Worm (Caenorhabditis elegans): ENCODE results near the gene C06B8.7.

C06B8.7 gene

ce11 chrV:15547727-15548126 is 49.2 kb downstream of the C06B8.7 start (continued):
- TF ChIP-seq nhr-237 (tag; optimal IDR thresholded peaks at IDR 0.05) (no peak), lin-38 (GFP tag; IDR thresholded peaks at IDR 0.05) (peak; percentile 66), D1046.2 (GFP tag; IDR thresholded peaks at IDR 0.05) (0 out of 2 replicates have a peak, but pooled peaks have one; percentile 42), attf-4 (tag; optimal IDR thresholded peaks at IDR 0.05) (no peak), tag-97 (GFP tag; IDR thresholded peaks at IDR 0.05) (no peak), egl-27 (tag; optimal IDR thresholded peaks at IDR 0.05) (no peak), Y48G9A.11 (GFP tag; IDR thresholded peaks at IDR 0.05) (peak; percentile 71), nhr-41 (GFP tag; IDR thresholded peaks at IDR 0.05) (0 out of 2 replicates have a peak, but pooled peaks have one; percentile 29), Y75B8A.6 (GFP tag; IDR thresholded peaks at IDR 0.05) (no peak), ceh-44 (GFP tag; IDR thresholded peaks at IDR 0.05) (peak; percentile 77; the same call in 1 of the 2 replicates), ZK337.2 (GFP tag; IDR thresholded peaks at IDR 0.05) (0 out of 2 replicates have a peak, but pooled peaks have one; percentile 29), zfp-3 (GFP tag; conservative IDR thresholded peaks at IDR 0.05) (no peak), zip-2 (tag; optimal IDR thresholded peaks at IDR 0.05) (no peak), mxl-2 (GFP tag; conservative IDR thresholded peaks at IDR 0.05) (no peak), snpc-1.2 (GFP tag; IDR thresholded peaks at IDR 0.05) (peak; percentile 79), aly-2 (tag; optimal IDR thresholded peaks at IDR 0.05) (no peak), dpl-1 (GFP tag; optimal IDR thresholded peaks at IDR 0.05) (no peak), F49E8.2 (tag; optimal IDR thresholded peaks at IDR 0.05; ENCODE audit: borderline replicate concordance) (no peak), nhr-6 (tag; optimal IDR thresholded peaks at IDR 0.05) (no peak)

ce11 chrV:15550408-15550807 is 51.9 kb downstream of the C06B8.7 start:
- TF ChIP-seq set-16 (GFP tag; IDR thresholded peaks at IDR 0.05) (0 out of 2 replicates have a peak, but pooled peaks have one; percentile 10), egl-43 (GFP tag; IDR thresholded peaks at IDR 0.05) (0 out of 2 replicates have a peak, but pooled peaks have one; percentile 14), mxl-3 (GFP tag; optimal IDR thresholded peaks at IDR 0.05) (no peak), nhr-10 (tag; optimal IDR thresholded peaks at IDR 0.05) (no peak)

ce11 chrV:15551642-15552041 is 53.1 kb downstream of the C06B8.7 start:
- TF ChIP-seq zip-11 (GFP tag; IDR thresholded peaks at IDR 0.05): peak; percentile 41; the same call in 1 of the 2 replicates
- peak; percentile 52 for TF ChIP-seq mes-2 (tag; optimal IDR thresholded peaks at IDR 0.05; ENCODE audit: poor library complexity, severe bottlenecking)
- peak; percentile 95 for TF ChIP-seq egl-43 (GFP tag; IDR thresholded peaks at IDR 0.05)
- peak; percentile 9 for TF ChIP-seq nhr-28 (tag; optimal IDR thresholded peaks at IDR 0.05)
- no peak for TF ChIP-seq saeg-2 (GFP tag; IDR thresholded peaks at IDR 0.05)
- TF ChIP-seq lim-7 (GFP tag; IDR thresholded peaks at IDR 0.05): peak; percentile 89
- peak; percentile 25 for TF ChIP-seq nhr-48 (tag; optimal IDR thresholded peaks at IDR 0.05)
- TF ChIP-seq ceh-32 (tag; optimal IDR thresholded peaks at IDR 0.05; ENCODE audit: poor library complexity): no peak
- TF ChIP-seq T20F7.1 (GFP tag; optimal IDR thresholded peaks at IDR 0.05): no peak
- no peak for TF ChIP-seq gei-8 (GFP tag; optimal IDR thresholded peaks at IDR 0.05)
- TF ChIP-seq lin-15B (tag; optimal IDR thresholded peaks at IDR 0.05): no peak
- TF ChIP-seq ctbp-1 (GFP tag; IDR thresholded peaks at IDR 0.05): 0 out of 2 replicates have a peak, but pooled peaks have one; percentile 26
- TF ChIP-seq mxl-3 (GFP tag; optimal IDR thresholded peaks at IDR 0.05): peak; percentile 50
- peak; percentile 66; the same call in 1 of the 2 replicates for TF ChIP-seq snpc-1.2 (GFP tag; IDR thresholded peaks at IDR 0.05)
- TF ChIP-seq ztf-11 (tag; optimal IDR thresholded peaks at IDR 0.05): no peak
- TF ChIP-seq ceh-44 (GFP tag; IDR thresholded peaks at IDR 0.05): 0 out of 2 replicates have a peak, but pooled peaks have one; percentile 29
- peak; percentile 76 for TF ChIP-seq mdt-29 (GFP tag; IDR thresholded peaks at IDR 0.05)
- TF ChIP-seq hlh-11 (tag; optimal IDR thresholded peaks at IDR 0.05): peak; percentile 43
- TF ChIP-seq daf-12 (tag; optimal IDR thresholded peaks at IDR 0.05): no peak
- TF ChIP-seq unc-39 (tag; optimal IDR thresholded peaks at IDR 0.05): no peak
- TF ChIP-seq hif-1 (tag; optimal IDR thresholded peaks at IDR 0.05): peak in 1 of 2 experiments; percentile 35
- TF ChIP-seq lsy-2 (tag; optimal IDR thresholded peaks at IDR 0.05): peak in 1 of 2 experiments; percentile 27
- peak; percentile 63; the same call in 1 of the 2 replicates for TF ChIP-seq Y105C5A.15 (GFP tag; IDR thresholded peaks at IDR 0.05)
- TF ChIP-seq madf-5 (GFP tag; IDR thresholded peaks at IDR 0.05): peak; percentile 51 to 73; a peak in 1 of 4 replicates
- TF ChIP-seq F37D6.2 (tag; optimal IDR thresholded peaks at IDR 0.05): no peak
- peak; percentile 47 for TF ChIP-seq lir-3 (tag; optimal IDR thresholded peaks at IDR 0.05)
- no peak for TF ChIP-seq ama-1 (optimal IDR thresholded peaks at IDR 0.05)
- TF ChIP-seq nhr-42 (GFP tag; IDR thresholded peaks at IDR 0.05): peak; percentile 56; the same call in 1 of the 2 replicates
- TF ChIP-seq dmd-8 (GFP tag; IDR thresholded peaks at IDR 0.05): peak; percentile 91
- peak; percentile 25 for TF ChIP-seq nhr-6 (tag; optimal IDR thresholded peaks at IDR 0.05)
